Worm (Caenorhabditis elegans) whole organism, late embryonic: ENCODE results near the gene srw-69.

Experiments used
- C38D4.7 ChIP-seq: fragments of 200-800 bp; sonication (Bioruptor generic); optimal IDR thresholded peaks from 2 replicates; lab custom pipeline; 2018; ENCODE audit warnings: mild to moderate bottlenecking, missing genetic modification characterization, moderate library complexity, missing compliant biosample characterization
- K02D7.2 ChIP-seq: sonication (generic microtip); optimal IDR thresholded peaks from 2 replicates; lab custom pipeline; 2017; ENCODE audit warnings: mild to moderate bottlenecking, missing genetic modification characterization, missing compliant biosample characterization
- T23F11.4 ChIP-seq: fragments of 200-800 bp; sonication (Bioruptor generic); optimal IDR thresholded peaks from 2 replicates; lab custom pipeline; 2018; ENCODE audit warnings: mild to moderate bottlenecking, missing genetic modification characterization, missing compliant biosample characterization
- Y22D7AL.16 ChIP-seq: sonication (generic microtip); optimal IDR thresholded peaks from 2 replicates; lab custom pipeline; 2016; ENCODE audit warnings: missing genetic modification characterization, missing compliant biosample characterization
- ceh-18 ChIP-seq: sonication (generic microtip); optimal IDR thresholded peaks from 2 replicates; lab custom pipeline; 2016; ENCODE audit warnings: missing genetic modification characterization, missing compliant biosample characterization
- ceh-2 ChIP-seq: sonication (generic microtip); optimal IDR thresholded peaks from 2 replicates; lab custom pipeline; 2016; ENCODE audit warnings: missing genotype, missing genetic modification characterization, missing compliant biosample characterization
- ceh-24 ChIP-seq: sonication (generic microtip); optimal IDR thresholded peaks from 2 replicates; lab custom pipeline; 2016; ENCODE audit warnings: mild to moderate bottlenecking, missing genetic modification characterization, missing compliant biosample characterization
- ceh-48 ChIP-seq: sonication (generic microtip); optimal IDR thresholded peaks from 2 replicates; lab custom pipeline; 2016; ENCODE audit warnings: missing genetic modification characterization, inconsistent platforms, missing compliant biosample characterization
- ceh-6 ChIP-seq: fragments of 200-800 bp; sonication (Bioruptor generic); optimal IDR thresholded peaks from 2 replicates; lab custom pipeline; 2018; ENCODE audit warnings: mild to moderate bottlenecking, missing genetic modification characterization, missing compliant biosample characterization
- ceh-9 ChIP-seq: sonication (generic microtip); optimal IDR thresholded peaks from 2 replicates; lab custom pipeline; 2016; ENCODE audit warnings: mild to moderate bottlenecking, missing genetic modification characterization, inconsistent platforms, missing compliant biosample characterization
- dmd-4 ChIP-seq: sonication (generic microtip); optimal IDR thresholded peaks from 2 replicates; lab custom pipeline; 2016; ENCODE audit warnings: borderline replicate concordance, missing genetic modification characterization, missing compliant biosample characterization
- dve-1 ChIP-seq: sonication (generic microtip); optimal IDR thresholded peaks from 2 replicates; lab custom pipeline; 2017; ENCODE audit warnings: antibody characterized with exemption, mild to moderate bottlenecking, missing genetic modification characterization, missing compliant biosample characterization
- elt-2 ChIP-seq: sonication (generic microtip); optimal IDR thresholded peaks from 2 replicates; lab custom pipeline; 2016; ENCODE audit warnings: missing genetic modification reagents, missing genetic modification characterization, missing compliant biosample characterization
- eyg-1 ChIP-seq: sonication (generic microtip); optimal IDR thresholded peaks from 2 replicates; lab custom pipeline; 2016; ENCODE audit warnings: missing genotype, missing genetic modification characterization, missing compliant biosample characterization
- gmeb-2 ChIP-seq: sonication (generic microtip); optimal IDR thresholded peaks from 2 replicates; lab custom pipeline; 2016; ENCODE audit warnings: missing genetic modification characterization, inconsistent platforms, missing compliant biosample characterization
- hlh-13 ChIP-seq: fragments of 200-800 bp; sonication (Bioruptor generic); optimal IDR thresholded peaks from 2 replicates; lab custom pipeline; 2018; ENCODE audit warnings: mild to moderate bottlenecking, missing genetic modification characterization, missing compliant biosample characterization
- hlh-6 ChIP-seq: sonication (generic microtip); optimal IDR thresholded peaks from 2 replicates; lab custom pipeline; 2016; ENCODE audit warnings: missing genotype, missing genetic modification characterization, missing compliant biosample characterization
- lim-6 ChIP-seq: sonication (generic microtip); optimal IDR thresholded peaks from 2 replicates; lab custom pipeline; 2016; ENCODE audit warnings: missing genetic modification characterization, missing compliant biosample characterization
- lin-11 ChIP-seq: fragments of 200-800 bp; sonication (Bioruptor generic); optimal IDR thresholded peaks from 2 replicates; lab custom pipeline; 2018; ENCODE audit warnings: mild to moderate bottlenecking, missing genetic modification characterization, missing compliant biosample characterization
- odd-2 ChIP-seq: sonication (generic microtip); optimal IDR thresholded peaks from 2 replicates; lab custom pipeline; 2017; ENCODE audit warnings: antibody characterized with exemption, mild to moderate bottlenecking, missing genetic modification characterization, missing compliant biosample characterization
- pag-3 ChIP-seq: sonication (generic microtip); optimal IDR thresholded peaks from 2 replicates; lab custom pipeline; 2016; ENCODE audit warnings: missing compliant biosample characterization, missing genetic modification characterization, borderline replicate concordance
- pat-9 ChIP-seq: fragments of 200-800 bp; sonication (Bioruptor generic); optimal IDR thresholded peaks from 2 replicates; lab custom pipeline; 2018; ENCODE audit warnings: mild to moderate bottlenecking, missing genetic modification characterization, moderate library complexity, missing compliant biosample characterization
- pax-1 ChIP-seq: fragments of 150-350 bp; optimal IDR thresholded peaks from 2 replicates; lab custom pipeline; 2014; ENCODE audit warnings: missing biosample characterization, missing genetic modification characterization
- pqm-1 ChIP-seq: sonication (generic microtip); optimal IDR thresholded peaks from 2 replicates; lab custom pipeline; 2016; ENCODE audit warnings: missing genetic modification characterization, missing compliant biosample characterization
- pros-1 ChIP-seq: fragments of 150-350 bp; optimal IDR thresholded peaks from 2 replicates; lab custom pipeline; 2014; ENCODE audit warnings: missing biosample characterization, missing genetic modification reagents, missing genetic modification characterization
- ref-2 ChIP-seq: sonication (generic microtip); optimal IDR thresholded peaks from 2 replicates; lab custom pipeline; 2016; ENCODE audit warnings: missing genetic modification characterization, missing compliant biosample characterization
- sox-4 ChIP-seq: sonication (generic microtip); optimal IDR thresholded peaks from 2 replicates; lab custom pipeline; 2017; ENCODE audit warnings: mild to moderate bottlenecking, missing genetic modification characterization, inconsistent platforms, missing compliant biosample characterization
- tbx-2 ChIP-seq: sonication (generic microtip); optimal IDR thresholded peaks from 2 replicates; lab custom pipeline; 2016; ENCODE audit warnings: missing genetic modification characterization, missing compliant biosample characterization
- tbx-7 ChIP-seq: sonication (generic microtip); optimal IDR thresholded peaks from 2 replicates; lab custom pipeline; 2016; ENCODE audit warnings: missing genotype, missing genetic modification characterization, missing compliant biosample characterization
- zip-5 ChIP-seq: sonication (generic microtip); optimal IDR thresholded peaks from 2 replicates; lab custom pipeline; 2016; ENCODE audit warnings: missing genetic modification characterization, missing compliant biosample characterization

Gene srw-69

ce11 chrV:7420162-7420561 lies 8.6 kb downstream of the srw-69 start, which contains the start of gene srxa-4:
srxa-4 (plus strand) TSS chrV:7420462.
- TF ChIP-seq lim-6 (no peak), C38D4.7 (no peak), hlh-6 (tag; lab: Kevin White, UChicago) (no peak), odd-2 (tag; lab: Kevin White, UChicago) (no peak), ceh-6 (no peak), pax-1 (tag; lab: Kevin White, UChicago) (no peak), ceh-2 (tag; lab: Kevin White, UChicago) (no peak), K02D7.2 (tag; lab: Kevin White, UChicago) (no peak), pag-3 (tag; lab: Kevin White, UChicago) (no peak), zip-5 (tag; lab: Kevin White, UChicago) (no peak)

DNA sequence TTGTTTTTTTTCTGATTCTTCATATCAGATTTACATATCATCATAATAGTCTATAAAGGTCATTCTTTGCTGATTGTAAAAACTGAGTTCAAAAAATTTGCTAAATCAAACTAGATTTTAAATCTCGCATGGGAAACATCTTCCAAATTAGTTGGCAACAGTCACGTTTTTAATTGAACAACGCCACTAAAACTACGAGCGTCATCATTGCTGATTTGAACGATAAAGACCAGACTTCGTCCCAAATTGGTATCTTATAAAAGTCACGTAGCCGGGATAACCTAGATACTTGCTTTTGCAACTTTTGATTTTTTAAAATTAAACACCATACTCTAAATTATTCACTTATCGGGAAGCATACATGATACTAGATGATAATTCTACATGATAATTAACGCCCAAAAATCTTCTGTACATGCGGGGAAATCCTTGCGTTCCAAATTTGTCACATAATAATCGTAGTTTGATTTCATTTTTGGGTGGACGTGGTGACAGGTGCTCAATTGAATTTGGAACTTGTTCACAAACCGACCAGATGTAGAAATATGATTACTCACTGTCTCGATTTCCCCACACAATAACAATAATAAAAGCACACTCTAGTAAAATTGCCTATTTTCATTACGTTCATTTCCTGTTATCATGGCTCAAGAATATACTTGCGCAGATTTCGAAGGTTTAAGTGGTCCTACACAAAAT lies 11.6 kb downstream of the srw-69 start, which contains the start of gene srw-67:
TSS of gene srw-67 (plus strand) at position 643 of the 699 bp plus-strand sequence.
- TF ChIP-seq C38D4.7, result no peak
- TF ChIP-seq odd-2 (tag; lab: Kevin White, UChicago), result no peak
- TF ChIP-seq ref-2 (tag; lab: Kevin White, UChicago), result no peak

DNA sequence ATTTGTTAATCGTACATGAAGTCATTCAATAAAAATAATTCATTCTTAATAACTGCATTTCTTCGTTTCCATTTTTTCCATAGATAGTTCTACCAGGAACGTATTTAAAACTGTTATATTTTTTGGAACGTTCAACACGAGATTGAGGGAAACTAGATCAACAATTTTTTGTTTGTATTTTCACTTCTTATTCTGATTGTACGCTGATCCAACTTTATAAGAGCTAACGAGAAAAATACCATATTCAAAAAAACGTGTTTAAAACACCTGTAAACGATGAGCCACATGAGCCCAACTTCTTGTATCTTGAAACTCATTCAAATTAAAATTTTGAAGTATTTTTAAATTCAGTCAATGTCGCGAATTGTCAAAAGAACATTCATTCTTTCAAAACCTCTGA lies 12.2 kb downstream of the srw-69 start:
- TF ChIP-seq pat-9 (tag; lab: Kevin White, UChicago) (no peak), elt-2 (no peak), sox-4 (tag; lab: Kevin White, UChicago) (no peak), zip-5 (tag; lab: Kevin White, UChicago) (no peak)

DNA sequence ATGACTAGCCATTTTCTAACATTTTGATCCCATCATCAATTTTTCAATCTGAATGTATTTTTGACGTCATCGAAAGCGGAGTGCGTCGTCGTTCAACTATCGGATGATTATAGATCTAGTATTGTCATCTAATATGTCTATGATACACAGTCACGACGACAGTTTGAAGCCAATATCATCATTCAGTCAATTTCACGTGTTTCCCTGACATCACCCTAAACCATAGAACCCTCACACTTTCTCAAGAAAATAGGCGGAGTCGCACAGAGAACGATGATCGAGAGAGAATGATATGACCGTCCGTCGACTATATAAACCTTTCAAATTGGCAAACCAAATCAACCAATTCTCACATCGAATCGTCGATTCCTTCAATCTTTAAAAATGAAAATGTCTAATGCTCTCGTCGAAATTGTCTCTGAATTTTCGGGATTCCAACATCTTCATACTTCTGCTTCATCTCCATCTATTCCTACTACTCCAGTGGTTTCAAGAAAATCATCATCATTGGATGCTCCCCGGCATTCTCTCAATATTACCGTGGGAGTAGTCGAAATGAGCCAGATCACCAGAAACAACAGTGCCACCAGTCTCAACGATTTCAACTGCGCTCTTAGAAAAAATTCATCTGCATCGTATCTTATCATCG lies 12.9 kb downstream of the srw-69 start, which contains the start of gene F18E3.13:
TSS of gene F18E3.13 (plus strand) at position 385 of the 649 bp plus-strand sequence.
- TF ChIP-seq pax-1 (tag; lab: Kevin White, UChicago), result no peak
- no peak for TF ChIP-seq ceh-24
- TF ChIP-seq ceh-9, result no peak
- no peak for TF ChIP-seq dve-1 (tag; lab: Kevin White, UChicago)
- no peak for TF ChIP-seq elt-2
- TF ChIP-seq lin-11, result no peak

DNA sequence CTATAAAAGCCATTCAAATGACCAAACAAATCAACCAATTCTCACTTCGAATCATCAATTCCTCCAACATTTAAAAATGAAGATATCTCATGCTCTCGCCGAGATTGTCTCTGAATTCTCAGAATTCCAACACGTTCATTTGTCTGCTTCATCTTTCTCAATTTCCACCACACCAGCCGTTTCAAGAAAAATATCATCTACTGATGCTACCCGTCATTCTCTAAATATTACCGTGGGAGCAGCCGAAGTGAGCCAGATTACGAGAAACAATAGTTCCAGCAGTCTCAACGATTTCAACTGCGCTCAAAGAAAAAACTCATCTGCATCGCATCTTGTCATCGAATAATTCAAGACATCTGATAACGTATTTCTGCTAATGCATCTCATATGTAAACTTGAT lies 13.9 kb downstream of the srw-69 start, which contains the start of gene F18E3.12:
TSS of gene F18E3.12 (plus strand) at position 77 of the 400 bp plus-strand sequence.
- no peak for TF ChIP-seq eyg-1
- no peak for TF ChIP-seq ceh-48 (tag; lab: Kevin White, UChicago)
- no peak for TF ChIP-seq sox-4 (tag; lab: Kevin White, UChicago)
- no peak for TF ChIP-seq tbx-7 (tag; lab: Kevin White, UChicago)
- no peak for TF ChIP-seq gmeb-2 (tag; lab: Kevin White, UChicago)
- TF ChIP-seq hlh-13, result no peak
- TF ChIP-seq pros-1 (tag; lab: Kevin White, UChicago), result no peak
- TF ChIP-seq pqm-1 (tag; lab: Kevin White, UChicago), result no peak
- TF ChIP-seq lim-6, result no peak
- TF ChIP-seq dmd-4 (tag; lab: Kevin White, UChicago), result no peak
- no peak for TF ChIP-seq tbx-2
- no peak for TF ChIP-seq T23F11.4
- no peak for TF ChIP-seq ceh-18 (tag; lab: Kevin White, UChicago)
- no peak for TF ChIP-seq Y22D7AL.16
